Fruit fly (Drosophila melanogaster): ENCODE data around the gene ry.

dm6 chr3R:13032975-13033445 is 682 bp downstream of the ry start:
- TF ChIP-seq CG12605 (GFP tag; IDR thresholded peaks at IDR 0.05) (no peak), Snoo (tag; optimal IDR thresholded peaks at IDR 0.05) (no peak), CG14655 (GFP tag; optimal IDR thresholded peaks at IDR 0.05) (no peak), CG15710 (tag; optimal IDR thresholded peaks at IDR 0.05) (no peak), CG4496 (GFP tag; IDR thresholded peaks at IDR 0.05) (0 out of 3 replicates have a peak, but pooled peaks have one; percentile 36), fd96Ca (GFP tag; IDR thresholded peaks at IDR 0.05) (no peak), Pif1B (GFP tag; optimal IDR thresholded peaks at IDR 0.05) (no peak), EcR (GFP tag; optimal IDR thresholded peaks at IDR 0.05) (no peak), CG9948 (tag; optimal IDR thresholded peaks at IDR 0.05) (no peak), Ets98B (GFP tag; IDR thresholded peaks at IDR 0.05) (0 out of 2 replicates have a peak, but pooled peaks have one; percentile 37), CG10348 (GFP tag; IDR thresholded peaks at IDR 0.05) (no peak), CG8301 (tag; optimal IDR thresholded peaks at IDR 0.05) (no peak), CG13204 (GFP tag; optimal IDR thresholded peaks at IDR 0.05) (no peak), Pif1A (GFP tag; optimal IDR thresholded peaks at IDR 0.05) (no peak)

Measured in whole organism, pupa.